Worm (Caenorhabditis elegans) whole organism, early embryonic: ENCODE results near the gene acs-20.

Experiments
- B0310.2 ChIP-seq: sonication (generic microtip); optimal IDR thresholded peaks from 2 replicates; lab custom pipeline; 2016; ENCODE audit warnings: mild to moderate bottlenecking, missing genetic modification characterization, missing compliant biosample characterization
- F13C5.2 ChIP-seq: sonication (generic microtip); optimal IDR thresholded peaks from 2 replicates; lab custom pipeline; 2017; ENCODE audit warnings: mild to moderate bottlenecking, missing genetic modification characterization, inconsistent platforms, missing compliant biosample characterization
- aly-1 ChIP-seq: sonication (generic microtip); optimal IDR thresholded peaks from 2 replicates; lab custom pipeline; 2016; ENCODE audit warnings: missing genetic modification characterization, missing compliant biosample characterization
- ama-1 ChIP-seq: fragments of 150-350 bp; optimal IDR thresholded peaks from 2 replicates; lab custom pipeline; 2014
- ceh-13 ChIP-seq: fragments of 200-800 bp; sonication (Bioruptor generic); optimal IDR thresholded peaks from 2 replicates; lab custom pipeline; 2018; ENCODE audit warnings: mild to moderate bottlenecking, missing genetic modification characterization, missing compliant biosample characterization
- ceh-36 ChIP-seq: sonication (generic microtip); optimal IDR thresholded peaks from 2 replicates; lab custom pipeline; 2016; ENCODE audit warnings: missing genetic modification characterization, inconsistent platforms, missing compliant biosample characterization
- ets-7 ChIP-seq: sonication (generic microtip); optimal IDR thresholded peaks from 2 replicates; lab custom pipeline; 2016; ENCODE audit warnings: missing genotype, missing genetic modification characterization, missing compliant biosample characterization
- flt-1 ChIP-seq: fragments of 200-800 bp; sonication (Bioruptor generic); IDR thresholded peaks from 2 replicates; pipeline ENCODE4 v1.3.6; 2022; ENCODE audit warnings: missing genetic modification characterization, missing compliant biosample characterization
- hmbx-1 ChIP-seq: sonication (generic microtip); optimal IDR thresholded peaks from 2 replicates; lab custom pipeline; 2016; ENCODE audit warnings: mild to moderate bottlenecking, missing genetic modification characterization, missing compliant biosample characterization
- hmg-4 ChIP-seq: fragments of 200-800 bp; sonication (Bioruptor generic); optimal IDR thresholded peaks from 2 replicates; lab custom pipeline; 2018; ENCODE audit warnings: mild to moderate bottlenecking, missing genetic modification characterization, missing compliant biosample characterization
- pes-1 ChIP-seq: fragments of 200-800 bp; sonication (Bioruptor generic); IDR thresholded peaks from 2 replicates; pipeline ENCODE4 v1.3.6; 2022; ENCODE audit warnings: missing genetic modification reagents, missing genetic modification characterization, missing compliant biosample characterization
- scrt-1 ChIP-seq: fragments of 200-800 bp; sonication (Bioruptor generic); IDR thresholded peaks from 2 replicates; pipeline ENCODE4 v1.3.6; 2022; ENCODE audit warnings: missing genetic modification characterization, missing compliant biosample characterization
- tbx-11 ChIP-seq: fragments of 200-800 bp; sonication (Bioruptor generic); IDR thresholded peaks from 2 replicates; pipeline ENCODE4 v1.3.6; 2022; ENCODE audit warnings: missing genetic modification characterization, missing compliant biosample characterization
- tbx-37 ChIP-seq: fragments of 200-800 bp; sonication (Bioruptor generic); conservative IDR thresholded peaks from 2 replicates; pipeline ENCODE4 v1.3.6; 2022; ENCODE audit warnings: missing genetic modification reagents, missing genetic modification characterization, missing compliant biosample characterization

ce11 chrIV:12419291-12419690 is 20.8 kb upstream of the acs-20 start:
- TF ChIP-seq ceh-36 (tag; lab: Kevin White, UChicago) (no peak), ama-1 (no peak), ets-7 (tag; lab: Kevin White, UChicago) (no peak), flt-1 (GFP tag; lab: Robert Waterston, UW) (no peak), F13C5.2 (tag; lab: Kevin White, UChicago) (no peak), tbx-37 (GFP tag; lab: Robert Waterston, UW) (no peak), hmbx-1 (tag; lab: Kevin White, UChicago) (no peak), scrt-1 (GFP tag; lab: Robert Waterston, UW) (no peak), ceh-13 (no peak), aly-1 (tag; lab: Kevin White, UChicago) (no peak), hmg-4 (GFP tag; lab: Kevin White, UChicago) (no peak), tbx-11 (GFP tag; lab: Robert Waterston, UW) (no peak), pes-1 (no peak), B0310.2 (tag; lab: Kevin White, UChicago) (no peak)
